Worm (Caenorhabditis elegans): ENCODE results near the gene madf-1.

madf-1 gene

DNA sequence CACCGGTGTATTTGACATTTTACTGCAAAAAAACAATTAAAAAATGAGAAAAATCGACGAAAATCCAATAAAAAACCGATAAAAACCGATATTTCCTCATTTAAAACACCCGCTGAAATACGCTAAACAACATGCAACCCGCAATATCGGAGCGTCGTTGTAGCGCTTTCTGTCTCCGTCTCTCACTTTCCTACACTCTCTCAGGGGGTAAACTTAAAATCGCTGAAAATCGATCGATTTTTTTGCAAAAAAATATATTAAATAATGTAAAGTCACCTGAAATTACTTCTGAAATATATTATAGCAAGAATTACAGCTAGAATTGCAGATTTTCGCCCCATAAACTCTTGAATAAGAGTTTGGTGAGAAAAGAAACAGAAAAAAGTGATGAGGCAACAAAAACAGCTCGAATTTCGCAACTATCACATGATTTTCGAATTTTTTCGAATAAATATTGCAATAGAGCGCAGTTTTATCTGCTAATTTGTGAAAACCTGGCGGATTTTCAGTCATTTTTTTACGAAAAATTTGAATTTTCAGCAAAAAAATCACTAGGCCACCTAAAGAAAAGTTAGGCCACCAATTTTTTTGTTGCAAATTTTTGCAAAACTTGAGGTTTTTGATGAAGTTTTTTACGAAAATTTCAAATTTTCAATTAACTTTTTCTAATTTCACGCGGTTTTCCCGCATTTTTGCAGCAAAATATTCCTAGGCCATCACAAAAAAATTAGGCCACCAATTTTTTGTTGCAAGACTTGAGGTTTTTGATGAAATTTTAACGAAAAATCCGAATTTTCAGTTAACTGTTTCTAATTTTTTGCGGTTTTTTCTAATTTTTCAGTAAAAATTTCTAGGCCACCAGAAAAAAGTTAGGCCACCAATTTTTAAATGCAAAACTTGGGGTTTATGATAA, 22.9 kb upstream of the madf-1 start, which contains the start of the genes lem-4 and Y55F3BR.11:
Gene lem-4 (minus strand): TSS at position 424 of the 913 bp plus-strand sequence.
Gene Y55F3BR.11 (plus strand): TSS at position 863 of the 913 bp plus-strand sequence.
- TF ChIP-seq cey-2 (tag; optimal IDR thresholded peaks at IDR 0.05; ENCODE audit: borderline replicate concordance, insufficient read depth) (no peak), saeg-2 (GFP tag; IDR thresholded peaks at IDR 0.05) (no peak), lin-39 (tag; optimal IDR thresholded peaks at IDR 0.05) (no peak), set-16 (GFP tag; IDR thresholded peaks at IDR 0.05) (no peak), mdt-29 (GFP tag; IDR thresholded peaks at IDR 0.05) (no peak), lim-7 (GFP tag; IDR thresholded peaks at IDR 0.05) (no peak), aly-2 (tag; optimal IDR thresholded peaks at IDR 0.05) (no peak), nhr-25 (tag; optimal IDR thresholded peaks at IDR 0.05; ENCODE audit: borderline replicate concordance, insufficient read depth) (no peak), nhr-102 (tag; optimal IDR thresholded peaks at IDR 0.05) (no peak), nhr-6 (tag; optimal IDR thresholded peaks at IDR 0.05) (no peak), T20F7.1 (GFP tag; optimal IDR thresholded peaks at IDR 0.05) (peak; percentile 99), snpc-4 (tag; optimal IDR thresholded peaks at IDR 0.05) (no peak), mxl-2 (GFP tag; conservative IDR thresholded peaks at IDR 0.05) (no peak), dpl-1 (GFP tag; optimal IDR thresholded peaks at IDR 0.05) (peak; percentile 91), ctbp-1 (GFP tag; IDR thresholded peaks at IDR 0.05) (no peak), unc-62 (GFP tag; optimal IDR thresholded peaks at IDR 0.05 in 1 of 2) (no peak), unc-62 (tag; optimal IDR thresholded peaks at IDR 0.05) (no peak), dmd-9 (GFP tag; IDR thresholded peaks at IDR 0.05) (no peak), mdl-1 (tag; optimal IDR thresholded peaks at IDR 0.05) (no peak), zfp-2 (tag; optimal IDR thresholded peaks at IDR 0.05) (no peak), ces-1 (GFP tag; optimal IDR thresholded peaks at IDR 0.05) (no peak), lin-15B (tag; optimal IDR thresholded peaks at IDR 0.05) (no peak), gei-8 (GFP tag; optimal IDR thresholded peaks at IDR 0.05) (no peak), php-3 (GFP tag; IDR thresholded peaks at IDR 0.05) (no peak), lin-38 (GFP tag; IDR thresholded peaks at IDR 0.05) (peak; percentile 69), jun-1 (tag; optimal IDR thresholded peaks at IDR 0.05) (no peak), F26F4.8 (GFP tag; conservative IDR thresholded peaks at IDR 0.05) (no peak), nhr-28 (tag; optimal IDR thresholded peaks at IDR 0.05) (no peak), daf-12 (tag; optimal IDR thresholded peaks at IDR 0.05) (no peak), zag-1 (tag; optimal IDR thresholded peaks at IDR 0.05) (no peak), hmg-1.1 (GFP tag; IDR thresholded peaks at IDR 0.05) (peak; percentile 58; the same call in 1 of the 2 replicates), Y48G9A.11 (GFP tag; IDR thresholded peaks at IDR 0.05) (peak; percentile 96), madf-9 (GFP tag; conservative IDR thresholded peaks at IDR 0.05) (no peak), hif-1 (tag; optimal IDR thresholded peaks at IDR 0.05) (peak in 1 of 2 experiments; percentile 37), Y75B8A.6 (GFP tag; IDR thresholded peaks at IDR 0.05) (no peak), ztf-7 (tag; optimal IDR thresholded peaks at IDR 0.05) (no peak), Y105C5A.15 (GFP tag; IDR thresholded peaks at IDR 0.05) (no peak), F49E8.2 (tag; optimal IDR thresholded peaks at IDR 0.05; ENCODE audit: borderline replicate concordance) (no peak), pqm-1 (tag; optimal IDR thresholded peaks at IDR 0.05) (peak; percentile 30), ceh-82 (tag; optimal IDR thresholded peaks at IDR 0.05) (no peak), R02D3.7 (tag; optimal IDR thresholded peaks at IDR 0.05) (no peak), nhr-111 (GFP tag; optimal IDR thresholded peaks at IDR 0.05) (no peak), skn-1 (tag; optimal IDR thresholded peaks at IDR 0.05) (no peak), nhr-10 (tag; optimal IDR thresholded peaks at IDR 0.05) (no peak), ZK546.5 (tag; optimal IDR thresholded peaks at IDR 0.05) (no peak), hlh-11 (tag; optimal IDR thresholded peaks at IDR 0.05) (no peak), mes-2 (tag; optimal IDR thresholded peaks at IDR 0.05; ENCODE audit: poor library complexity, severe bottlenecking) (peak; percentile 78), ZK337.2 (GFP tag; IDR thresholded peaks at IDR 0.05) (no peak), ama-1 (optimal IDR thresholded peaks at IDR 0.05) (no peak), mep-1 (tag; optimal IDR thresholded peaks at IDR 0.05) (peak; percentile 35)

Measured in whole organism, L4 larva.